Worm (Caenorhabditis elegans) whole organism, L3 larva: ENCODE measurements around the gene C47E12.3.

ENCODE experiments used
- fkh-10 ChIP-seq: sonication (generic microtip); optimal IDR thresholded peaks from 2 replicates; lab custom pipeline; 2017; ENCODE audit warnings: missing biosample characterization, missing genetic modification reagents, missing genetic modification characterization
- nhr-28 ChIP-seq: fragments of 150-350 bp; optimal IDR thresholded peaks from 2 replicates; lab custom pipeline; 2014; ENCODE audit warnings: missing biosample characterization, missing genetic modification characterization
- ztf-11 ChIP-seq: fragments of 150-350 bp; optimal IDR thresholded peaks from 2 replicates; lab custom pipeline; 2014; ENCODE audit warnings: missing biosample characterization, missing genetic modification characterization

ce11 chrIV:10017633-10018032 lies 16.0 kb upstream of the C47E12.3 start, which contains the start of gene F44D12.2:
- TF ChIP-seq ztf-11 (tag; lab: Kevin White, UChicago) = no peak
- no peak for TF ChIP-seq fkh-10 (GFP tag; lab: Kevin White, UChicago)
- no peak for TF ChIP-seq nhr-28
